Fruit fly (Drosophila melanogaster): ENCODE data around the gene Idgf4.

DNA sequence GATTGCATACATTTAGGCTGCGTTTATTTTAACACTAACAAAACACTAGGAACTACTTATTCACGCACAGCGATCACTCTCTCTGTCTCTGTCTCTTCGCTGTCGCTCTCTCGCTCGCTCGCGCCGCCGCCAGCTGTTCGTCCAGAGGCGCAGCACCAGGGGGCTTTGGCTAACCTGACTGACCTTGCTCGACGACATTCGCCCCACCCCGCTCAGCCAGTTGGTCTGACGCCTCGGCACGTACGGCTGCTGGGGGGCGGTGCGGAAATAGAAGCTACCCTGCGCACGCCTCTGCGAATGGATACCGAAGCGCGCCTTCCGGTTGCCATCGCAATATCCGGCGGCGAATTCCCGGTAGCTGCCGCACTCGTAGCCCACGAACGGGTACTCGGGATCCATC, 21.4 kb downstream of the Idgf4 start:
- no peak for TF ChIP-seq pan (optimal IDR thresholded peaks at IDR 0.05)
- TF ChIP-seq psq (optimal IDR thresholded peaks at IDR 0.05), result no peak
- no peak for TF ChIP-seq CG8478 (optimal IDR thresholded peaks at IDR 0.05)
- TF ChIP-seq usp (GFP tag; optimal IDR thresholded peaks at IDR 0.05), result no peak
- no peak for TF ChIP-seq EcR (GFP tag; optimal IDR thresholded peaks at IDR 0.05)

Measured in whole organism.